Worm (Caenorhabditis elegans) whole organism, L1 larva: ENCODE data around the gene C27A2.12.

Source experiments
- ama-1 ChIP-seq: fragments of 150-350 bp; optimal IDR thresholded peaks from 2 replicates; lab custom pipeline; 2014
- blmp-1 ChIP-seq: fragments of 150-350 bp; optimal IDR thresholded peaks from 2 replicates; lab custom pipeline; 2014; ENCODE audit warnings: missing biosample characterization, missing genetic modification characterization
- lin-15B ChIP-seq: fragments of 150-350 bp; sonication (generic microtip); optimal IDR thresholded peaks from 3 replicates; lab custom pipeline; 2014; ENCODE audit warnings: missing biosample characterization, missing genetic modification characterization
- mdl-1 ChIP-seq, 2 experiments: fragments of 150-350 bp; optimal IDR thresholded peaks; 2 replicates each; lab custom pipeline; 2014 to 2017; ENCODE audit warnings: missing biosample characterization in 2 of 2, missing genetic modification characterization in 2 of 2, inconsistent platforms in 1 of 2
- mep-1 ChIP-seq: fragments of 150-350 bp; optimal IDR thresholded peaks from 2 replicates; lab custom pipeline; 2014; ENCODE audit warnings: missing biosample characterization, missing genetic modification characterization
- nhr-76 ChIP-seq: sonication (generic microtip); optimal IDR thresholded peaks from 2 replicates; lab custom pipeline; 2017; ENCODE audit warnings: missing biosample characterization, missing genetic modification characterization
- sptf-1 ChIP-seq: fragments of 150-350 bp; optimal IDR thresholded peaks from 2 replicates; lab custom pipeline; 2014; ENCODE audit warnings: missing biosample characterization, missing genetic modification characterization
- unc-86 ChIP-seq: sonication (generic microtip); optimal IDR thresholded peaks from 2 replicates; lab custom pipeline; 2016; ENCODE audit warnings: missing genetic modification characterization, missing compliant biosample characterization
- xbp-1 ChIP-seq: sonication (generic microtip); optimal IDR thresholded peaks from 2 replicates; lab custom pipeline; 2016; ENCODE audit warnings: missing genetic modification characterization, missing compliant biosample characterization

ce11 chrII:5055129-5055666, 2.7 kb downstream of the C27A2.12 start, which contains the start of the genes ify-1 and rpl-22:
- peak; percentile 88 for TF ChIP-seq unc-86
- peak; percentile 97 for TF ChIP-seq lin-15B (tag; lab: Kevin White, UChicago)
- peak; percentile 87 for TF ChIP-seq blmp-1 (tag; lab: Kevin White, UChicago)
- no peak for TF ChIP-seq sptf-1 (tag; lab: Kevin White, UChicago)
- peak; percentile 93 for TF ChIP-seq xbp-1
- TF ChIP-seq mdl-1 (tag; optimal IDR thresholded peaks at IDR 0.05; lab: Kevin White, UChicago) = peak in 1 of 2 experiments; percentile 90
- TF ChIP-seq ama-1 = peak; percentile 70
- TF ChIP-seq mep-1 (tag; lab: Kevin White, UChicago) = peak; percentile 95
- TF ChIP-seq nhr-76 (tag; lab: Kevin White, UChicago) = no peak
